Worm (Caenorhabditis elegans): ENCODE results near the gene sre-2.

DNA sequence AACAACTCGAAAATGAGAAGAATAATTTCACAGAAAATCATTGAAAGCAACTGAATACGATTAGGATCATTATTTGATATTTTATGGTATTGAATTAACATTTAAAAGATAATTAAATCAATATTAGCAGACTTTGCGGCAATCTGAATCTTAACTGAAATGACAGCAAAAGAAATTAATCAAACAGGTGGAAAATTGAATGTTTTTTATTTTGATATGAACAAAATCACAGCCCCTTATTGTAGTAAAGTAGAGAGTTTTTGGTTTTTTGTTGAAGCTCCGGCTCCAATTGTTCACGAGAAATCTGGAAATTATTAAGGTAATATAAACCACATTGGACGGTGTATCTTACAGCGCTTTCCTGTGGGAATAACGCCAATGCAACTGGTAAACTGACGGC is at the start of gene sre-2:
- no peak for TF ChIP-seq flt-1 (GFP tag; IDR thresholded peaks at IDR 0.05)
- no peak for TF ChIP-seq T22C8.4 (GFP tag; IDR thresholded peaks at IDR 0.05)
- no peak for TF ChIP-seq klf-2 (GFP tag; conservative IDR thresholded peaks at IDR 0.05)
- no peak for TF ChIP-seq ztf-29 (GFP tag; IDR thresholded peaks at IDR 0.05)
